Fruit fly (Drosophila melanogaster): ENCODE measurements around the gene Argl.

dm6 chr2L:8957152-8957551 lies 15.2 kb upstream of the Argl start:
- TF ChIP-seq CG7045 (GFP tag; optimal IDR thresholded peaks at IDR 0.05) (no peak), CG12768 (GFP tag; optimal IDR thresholded peaks at IDR 0.05) (no peak), CG1620 (GFP tag; optimal IDR thresholded peaks at IDR 0.05) (no peak), cic (GFP tag; optimal IDR thresholded peaks at IDR 0.05) (no peak), tj (GFP tag; optimal IDR thresholded peaks at IDR 0.05) (no peak), Hr96 (GFP tag; optimal IDR thresholded peaks at IDR 0.05) (no peak), CG14711 (tag; optimal IDR thresholded peaks at IDR 0.05) (no peak), ovo (GFP tag; optimal IDR thresholded peaks at IDR 0.05) (no peak), CG5204 (GFP tag; optimal IDR thresholded peaks at IDR 0.05) (no peak), CG33017 (tag; optimal IDR thresholded peaks at IDR 0.05) (no peak), kay (GFP tag; ENCODE audit: borderline replicate concordance) (no peak), Mnt (GFP tag; optimal IDR thresholded peaks at IDR 0.05) (no peak), bab1 (GFP tag; optimal IDR thresholded peaks at IDR 0.05) (no peak)
